Worm (Caenorhabditis elegans) whole organism, L2 larva: ENCODE results near the gene chil-14.

ENCODE experiments used
- C34F6.9 ChIP-seq: fragments of 150-350 bp; optimal IDR thresholded peaks from 2 replicates; lab custom pipeline; 2014; ENCODE audit warnings: missing biosample characterization, missing genetic modification characterization
- F13H6.1 ChIP-seq: sonication (generic microtip); optimal IDR thresholded peaks from 2 replicates; lab custom pipeline; 2016; ENCODE audit warnings: missing genetic modification characterization, missing compliant biosample characterization
- R02D3.7 ChIP-seq: fragments of 150-350 bp; optimal IDR thresholded peaks from 2 replicates; lab custom pipeline; 2014; ENCODE audit warnings: missing biosample characterization, missing genetic modification characterization
- Y55F3AM.14 ChIP-seq: fragments of 200-800 bp; sonication (Bioruptor generic); optimal IDR thresholded peaks from 2 replicates; lab custom pipeline; 2018; ENCODE audit warnings: mild to moderate bottlenecking, missing genetic modification characterization, missing compliant biosample characterization
- alr-1 ChIP-seq: fragments of 150-350 bp; optimal IDR thresholded peaks from 2 replicates; lab custom pipeline; 2014; ENCODE audit warnings: missing biosample characterization, missing genetic modification characterization
- aly-2 ChIP-seq: fragments of 150-350 bp; optimal IDR thresholded peaks from 2 replicates; lab custom pipeline; 2014; ENCODE audit warnings: missing biosample characterization, missing genetic modification characterization
- ama-1 ChIP-seq: fragments of 150-350 bp; optimal IDR thresholded peaks from 2 replicates; lab custom pipeline; 2018; ENCODE audit warnings: inconsistent platforms
- blmp-1 ChIP-seq: sonication (generic microtip); optimal IDR thresholded peaks from 2 replicates; lab custom pipeline; 2017; ENCODE audit warnings: missing genetic modification characterization, mild to moderate bottlenecking, missing compliant biosample characterization, antibody characterized with exemption, moderate library complexity; ENCODE audit not compliant: insufficient read depth
- ceh-16 ChIP-seq: fragments of 150-350 bp; optimal IDR thresholded peaks from 2 replicates; lab custom pipeline; 2014; ENCODE audit warnings: missing biosample characterization, missing genetic modification characterization
- ceh-82 ChIP-seq: fragments of 150-350 bp; optimal IDR thresholded peaks from 2 replicates; lab custom pipeline; 2014; ENCODE audit warnings: missing biosample characterization, missing genetic modification characterization
- crh-2 ChIP-seq: sonication (generic microtip); optimal IDR thresholded peaks from 2 replicates; lab custom pipeline; 2017; ENCODE audit warnings: missing biosample characterization, missing genetic modification characterization
- elt-1 ChIP-seq: fragments of 150-350 bp; optimal IDR thresholded peaks from 2 replicates; lab custom pipeline; 2014; ENCODE audit warnings: missing biosample characterization, missing genetic modification characterization
- elt-3 ChIP-seq: sonication (generic microtip); optimal IDR thresholded peaks from 2 replicates; lab custom pipeline; 2017; ENCODE audit warnings: missing biosample characterization, missing genetic modification characterization
- gmeb-1 ChIP-seq: fragments of 150-350 bp; optimal IDR thresholded peaks from 2 replicates; lab custom pipeline; 2014; ENCODE audit warnings: missing biosample characterization, missing genetic modification characterization
- lin-11 ChIP-seq: fragments of 150-350 bp; sonication (generic microtip); optimal IDR thresholded peaks from 2 replicates; lab custom pipeline; 2014; ENCODE audit warnings: missing biosample characterization, missing genetic modification characterization, inconsistent platforms, mixed read lengths
- lin-13 ChIP-seq: fragments of 150-350 bp; optimal IDR thresholded peaks from 2 replicates; lab custom pipeline; 2014; ENCODE audit warnings: missing biosample characterization, missing genetic modification reagents, missing genetic modification characterization
- lin-39 ChIP-seq: fragments of 150-350 bp; optimal IDR thresholded peaks from 2 replicates; lab custom pipeline; 2014; ENCODE audit warnings: missing biosample characterization, missing genetic modification reagents, missing genetic modification characterization
- mab-5 ChIP-seq: fragments of 150-350 bp; optimal IDR thresholded peaks from 2 replicates; lab custom pipeline; 2014; ENCODE audit warnings: missing biosample characterization, missing genetic modification characterization
- mdl-1 ChIP-seq, 2 experiments: fragments of 150-350 bp in 1 of 2; sonication (generic microtip) in 1 of 2; optimal IDR thresholded peaks; 2 replicates each; lab custom pipeline; 2017; ENCODE audit warnings: missing biosample characterization in 2 of 2, missing genetic modification characterization in 2 of 2
- nhr-10 ChIP-seq: sonication (generic microtip); optimal IDR thresholded peaks from 2 replicates; lab custom pipeline; 2017; ENCODE audit warnings: missing biosample characterization, missing genetic modification characterization
- nhr-11 ChIP-seq: fragments of 150-350 bp; optimal IDR thresholded peaks from 2 replicates; lab custom pipeline; 2014; ENCODE audit warnings: missing biosample characterization, missing genetic modification characterization
- nhr-12 ChIP-seq: fragments of 150-350 bp; optimal IDR thresholded peaks from 2 replicates; lab custom pipeline; 2014; ENCODE audit warnings: missing biosample characterization, missing genetic modification characterization
- nhr-129 ChIP-seq: fragments of 150-350 bp; optimal IDR thresholded peaks from 2 replicates; lab custom pipeline; 2014; ENCODE audit warnings: missing biosample characterization, missing genetic modification characterization
- nhr-21 ChIP-seq: fragments of 150-350 bp; optimal IDR thresholded peaks from 2 replicates; lab custom pipeline; 2014; ENCODE audit warnings: missing biosample characterization, missing genetic modification characterization
- nhr-23 ChIP-seq: fragments of 150-350 bp; optimal IDR thresholded peaks from 2 replicates; lab custom pipeline; 2014; ENCODE audit warnings: missing biosample characterization, missing genetic modification reagents, missing genetic modification characterization
- nhr-237 ChIP-seq: fragments of 150-350 bp; optimal IDR thresholded peaks from 2 replicates; lab custom pipeline; 2014; ENCODE audit warnings: missing biosample characterization, missing genetic modification characterization
- nhr-25 ChIP-seq: fragments of 150-350 bp; sonication (generic microtip); optimal IDR thresholded peaks from 3 replicates; lab custom pipeline; 2014; ENCODE audit warnings: missing biosample characterization, missing genetic modification characterization
- nhr-6 ChIP-seq: fragments of 150-350 bp; optimal IDR thresholded peaks from 2 replicates; lab custom pipeline; 2014; ENCODE audit warnings: missing biosample characterization, missing genetic modification characterization
- peb-1 ChIP-seq: fragments of 150-350 bp; optimal IDR thresholded peaks from 2 replicates; lab custom pipeline; 2014; ENCODE audit warnings: missing biosample characterization, missing genetic modification characterization
- sem-4 ChIP-seq: fragments of 150-350 bp; optimal IDR thresholded peaks from 2 replicates; lab custom pipeline; 2014; ENCODE audit warnings: missing biosample characterization, missing genetic modification reagents, missing genetic modification characterization
- skn-1 ChIP-seq: sonication (generic microtip); optimal IDR thresholded peaks from 2 replicates; lab custom pipeline; 2017; ENCODE audit warnings: missing biosample characterization, missing genetic modification characterization
- sma-3 ChIP-seq: sonication (generic microtip); optimal IDR thresholded peaks from 2 replicates; lab custom pipeline; 2016; ENCODE audit warnings: missing genetic modification reagents, missing genetic modification characterization, missing compliant biosample characterization
- sma-9 ChIP-seq, 2 experiments: fragments of 150-350 bp in 1 of 2; sonication (generic microtip) in 1 of 2; optimal IDR thresholded peaks; 2 replicates each; lab custom pipeline; 2014 to 2016; ENCODE audit warnings: missing genetic modification characterization in 2 of 2, mild to moderate bottlenecking in 1 of 2, missing biosample characterization in 1 of 2, missing compliant biosample characterization in 1 of 2, missing genetic modification reagents in 1 of 2, moderate library complexity in 1 of 2
- snpc-4 ChIP-seq: fragments of 150-350 bp; optimal IDR thresholded peaks from 2 replicates; lab custom pipeline; 2014; ENCODE audit warnings: missing biosample characterization, missing genetic modification characterization
- unc-55 ChIP-seq: fragments of 150-350 bp; sonication (generic microtip); optimal IDR thresholded peaks from 3 replicates; lab custom pipeline; 2014; ENCODE audit warnings: missing biosample characterization, missing genetic modification reagents, missing genetic modification characterization
- unc-62 ChIP-seq: fragments of 150-350 bp; optimal IDR thresholded peaks from 2 replicates; lab custom pipeline; 2014; ENCODE audit warnings: missing biosample characterization, missing genetic modification reagents, missing genetic modification characterization
- zag-1 ChIP-seq: fragments of 150-350 bp; optimal IDR thresholded peaks from 2 replicates; lab custom pipeline; 2014; ENCODE audit warnings: missing biosample characterization, missing genetic modification characterization
- ztf-1 ChIP-seq: fragments of 200-800 bp; sonication (Bioruptor generic); conservative IDR thresholded peaks from 2 replicates; pipeline ENCODE4 v1.3.6; 2022; ENCODE audit warnings: missing genetic modification characterization, missing compliant biosample characterization
- ztf-11 ChIP-seq: sonication (generic microtip); optimal IDR thresholded peaks from 2 replicates; lab custom pipeline; 2017; ENCODE audit warnings: missing biosample characterization, missing genetic modification characterization

Gene chil-14

DNA sequence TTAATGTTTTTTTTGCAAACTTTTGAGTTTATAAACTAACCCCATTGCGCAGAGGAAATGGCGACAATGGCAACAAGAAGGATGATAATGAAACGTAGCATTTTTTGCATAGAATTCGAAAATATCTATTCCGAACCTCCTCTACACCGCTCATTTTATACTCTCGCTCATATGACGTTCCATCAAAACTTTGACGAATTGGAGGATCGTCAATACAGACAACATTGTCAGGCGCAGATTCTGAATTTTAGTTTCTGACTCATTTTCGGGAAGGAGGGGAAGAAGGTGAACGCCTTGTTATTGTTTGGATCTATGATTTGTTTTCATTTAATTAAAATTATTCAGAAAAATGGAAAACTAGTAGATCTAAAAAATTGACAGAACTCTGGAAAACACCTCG lies 10.7 kb upstream of the chil-14 start, which contains the start of gene cnc-1:
Gene cnc-1 (minus strand): TSS at position 101 of the 400 bp plus-strand sequence.
- no peak for TF ChIP-seq skn-1 (tag; lab: Kevin White, UChicago)
- no peak for TF ChIP-seq unc-62 (GFP tag; lab: Kevin White, UChicago)
- no peak for TF ChIP-seq alr-1
- TF ChIP-seq ceh-82: no peak
- no peak for TF ChIP-seq mdl-1 (tag; optimal IDR thresholded peaks at IDR 0.05; lab: Kevin White, UChicago)
- no peak for TF ChIP-seq nhr-21 (tag; lab: Kevin White, UChicago)
- no peak for TF ChIP-seq ceh-16 (tag; lab: Kevin White, UChicago)
- no peak for TF ChIP-seq nhr-25 (tag; lab: Kevin White, UChicago)
- no peak for TF ChIP-seq ztf-1 (GFP tag; lab: Robert Waterston, UW)
- TF ChIP-seq sem-4 (tag; lab: Kevin White, UChicago): no peak
- TF ChIP-seq peb-1 (tag; lab: Kevin White, UChicago): no peak
- TF ChIP-seq sma-3 (GFP tag; lab: Kevin White, UChicago): no peak
- TF ChIP-seq crh-2 (tag; lab: Kevin White, UChicago): no peak
- TF ChIP-seq nhr-129 (tag; lab: Kevin White, UChicago): no peak
- no peak for TF ChIP-seq nhr-11 (tag; lab: Kevin White, UChicago)
- TF ChIP-seq gmeb-1: no peak
- TF ChIP-seq unc-55 (GFP tag; lab: Kevin White, UChicago): no peak

DNA sequence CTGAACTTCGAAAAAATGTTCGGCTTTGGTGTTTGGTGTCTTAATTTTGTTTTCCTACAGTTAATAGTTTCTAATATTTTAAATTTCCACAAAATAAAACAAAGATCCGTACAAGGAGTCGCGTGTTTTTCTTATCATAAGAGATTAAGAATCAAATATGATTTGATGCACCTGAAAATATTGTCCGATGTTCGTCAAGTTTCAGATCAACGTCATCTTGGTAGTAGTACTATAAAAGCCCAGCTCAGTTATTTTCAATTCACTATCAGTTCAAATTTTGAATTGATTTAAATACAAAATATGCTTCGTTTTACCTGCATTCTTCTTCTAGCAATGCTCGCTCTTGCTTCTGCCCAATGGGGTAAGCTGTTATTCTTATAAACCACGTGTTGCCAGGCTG lies 9.8 kb upstream of the chil-14 start, which contains the start of gene cnc-5:
Gene cnc-5 (plus strand): TSS at position 301 of the 400 bp plus-strand sequence.
- TF ChIP-seq nhr-12 (tag; lab: Kevin White, UChicago) (no peak), blmp-1 (no peak), ztf-11 (tag; lab: Kevin White, UChicago) (no peak), nhr-11 (tag; lab: Kevin White, UChicago) (no peak), aly-2 (no peak), lin-11 (no peak), lin-39 (tag; lab: Kevin White, UChicago) (no peak), alr-1 (no peak), mab-5 (tag; lab: Kevin White, UChicago) (no peak), elt-3 (tag; lab: Kevin White, UChicago) (no peak), lin-13 (no peak), C34F6.9 (no peak), R02D3.7 (no peak), elt-1 (tag; lab: Kevin White, UChicago) (no peak), ama-1 (lab: Kevin White, UChicago) (no peak), nhr-129 (tag; lab: Kevin White, UChicago) (no peak), sma-9 (GFP tag; optimal IDR thresholded peaks at IDR 0.05; lab: Kevin White, UChicago) (no peak), sma-9 (tag; optimal IDR thresholded peaks at IDR 0.05; lab: Kevin White, UChicago) (no peak)
- TF ChIP-seq, all 48 proteins: peak for 0

DNA sequence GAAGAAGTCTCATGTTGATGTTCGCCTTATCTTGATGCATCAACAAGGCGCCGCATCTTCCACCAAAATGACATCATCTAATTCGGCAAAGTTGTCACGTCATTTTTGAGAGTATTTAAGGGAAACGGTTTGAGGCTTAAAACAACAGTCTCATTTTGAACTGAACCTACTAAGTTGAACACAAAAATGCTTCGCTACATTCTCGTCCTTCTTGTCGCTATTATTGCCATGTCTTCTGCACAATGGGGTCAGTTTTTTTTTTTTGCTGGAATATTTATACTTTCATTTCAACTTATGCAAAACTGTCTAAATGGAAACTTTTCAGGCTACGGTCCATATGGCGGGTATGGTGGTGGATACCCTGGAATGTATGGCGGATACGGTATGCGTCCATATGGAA lies 7.8 kb upstream of the chil-14 start, which contains the start of gene cnc-4:
Gene cnc-4 (plus strand): TSS at position 117 of the 400 bp plus-strand sequence.
- TF ChIP-seq zag-1 (tag; lab: Kevin White, UChicago): no peak
- TF ChIP-seq ama-1 (lab: Kevin White, UChicago): peak; percentile 79
- TF ChIP-seq sma-3 (GFP tag; lab: Kevin White, UChicago): peak; percentile 56

DNA sequence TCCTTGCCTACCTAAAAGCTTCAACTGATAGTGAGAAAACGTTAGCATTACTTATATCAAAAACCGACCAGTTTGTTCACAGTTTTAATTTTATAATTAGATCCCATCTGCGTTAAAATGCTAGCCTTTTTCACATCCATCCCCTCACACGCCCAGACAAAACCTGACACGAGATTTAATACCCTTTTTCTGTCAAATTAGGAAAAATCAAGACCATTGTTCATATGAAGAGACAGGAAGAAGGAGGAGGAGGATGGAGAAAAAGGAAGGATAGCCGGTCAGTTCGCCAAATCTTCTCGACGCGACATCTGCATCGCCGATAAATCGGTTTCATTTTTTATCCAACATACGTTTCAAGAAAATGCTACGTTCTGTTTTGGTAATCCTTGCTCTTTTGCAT lies 7.1 kb upstream of the chil-14 start, which contains the start of gene cnc-3:
Gene cnc-3 (plus strand): TSS at position 281 of the 400 bp plus-strand sequence.
- TF ChIP-seq nhr-21 (tag; lab: Kevin White, UChicago): peak; percentile 34
- TF ChIP-seq nhr-23 (tag; lab: Kevin White, UChicago): no peak
- TF ChIP-seq gmeb-1: no peak
- TF ChIP-seq nhr-237 (tag; lab: Kevin White, UChicago): no peak
- TF ChIP-seq ama-1 (lab: Kevin White, UChicago): peak; percentile 50
- no peak for TF ChIP-seq snpc-4 (tag; lab: Kevin White, UChicago)
- no peak for TF ChIP-seq zag-1 (tag; lab: Kevin White, UChicago)
- no peak for TF ChIP-seq C34F6.9
- no peak for TF ChIP-seq ceh-82
- TF ChIP-seq sma-3 (GFP tag; lab: Kevin White, UChicago): peak; percentile 68
- TF ChIP-seq unc-62 (GFP tag; lab: Kevin White, UChicago): no peak
- no peak for TF ChIP-seq Y55F3AM.14 (GFP tag; lab: Kevin White, UChicago)
- no peak for TF ChIP-seq nhr-10 (tag; lab: Kevin White, UChicago)
- TF ChIP-seq sem-4 (tag; lab: Kevin White, UChicago): no peak
- TF ChIP-seq F13H6.1 (tag; lab: Kevin White, UChicago): no peak
- TF ChIP-seq elt-3 (tag; lab: Kevin White, UChicago): no peak
- no peak for TF ChIP-seq nhr-6
- TF ChIP-seq alr-1: no peak
- TF ChIP-seq lin-13: no peak
- no peak for TF ChIP-seq blmp-1
- no peak for TF ChIP-seq lin-39 (tag; lab: Kevin White, UChicago)
- TF ChIP-seq lin-11: no peak
- TF ChIP-seq nhr-129 (tag; lab: Kevin White, UChicago): no peak
- TF ChIP-seq nhr-12 (tag; lab: Kevin White, UChicago): no peak
- TF ChIP-seq nhr-25 (tag; lab: Kevin White, UChicago): no peak
- no peak for TF ChIP-seq ztf-1 (GFP tag; lab: Robert Waterston, UW)
